Worm (Caenorhabditis elegans) whole organism, mixed stage, embryonic: ENCODE measurements around the gene C05E4.15.

Source experiments
- blmp-1 ChIP-seq: fragments of 150-350 bp; optimal IDR thresholded peaks from 2 replicates; lab custom pipeline; 2014; ENCODE audit warnings: missing biosample characterization, missing genetic modification characterization
- ces-1 ChIP-seq: fragments of 150-350 bp; optimal IDR thresholded peaks from 2 replicates; lab custom pipeline; 2014; ENCODE audit warnings: missing biosample characterization, missing genetic modification reagents, missing genetic modification characterization
- lin-13 ChIP-seq: fragments of 150-350 bp; optimal IDR thresholded peaks from 2 replicates; lab custom pipeline; 2014; ENCODE audit warnings: missing biosample characterization, missing genetic modification characterization
- lsy-2 ChIP-seq: fragments of 150-350 bp; optimal IDR thresholded peaks from 2 replicates; lab custom pipeline; 2014; ENCODE audit warnings: missing biosample characterization, missing genetic modification characterization
- nhr-12 ChIP-seq: fragments of 150-350 bp; optimal IDR thresholded peaks from 2 replicates; lab custom pipeline; 2014; ENCODE audit warnings: missing biosample characterization, missing genetic modification characterization
- snpc-4 ChIP-seq: fragments of 150-350 bp; optimal IDR thresholded peaks from 2 replicates; lab custom pipeline; 2014; ENCODE audit warnings: missing biosample characterization, missing genetic modification characterization
- unc-39 ChIP-seq: fragments of 150-350 bp; optimal IDR thresholded peaks from 2 replicates; lab custom pipeline; 2014; ENCODE audit warnings: missing biosample characterization, missing genetic modification characterization

DNA sequence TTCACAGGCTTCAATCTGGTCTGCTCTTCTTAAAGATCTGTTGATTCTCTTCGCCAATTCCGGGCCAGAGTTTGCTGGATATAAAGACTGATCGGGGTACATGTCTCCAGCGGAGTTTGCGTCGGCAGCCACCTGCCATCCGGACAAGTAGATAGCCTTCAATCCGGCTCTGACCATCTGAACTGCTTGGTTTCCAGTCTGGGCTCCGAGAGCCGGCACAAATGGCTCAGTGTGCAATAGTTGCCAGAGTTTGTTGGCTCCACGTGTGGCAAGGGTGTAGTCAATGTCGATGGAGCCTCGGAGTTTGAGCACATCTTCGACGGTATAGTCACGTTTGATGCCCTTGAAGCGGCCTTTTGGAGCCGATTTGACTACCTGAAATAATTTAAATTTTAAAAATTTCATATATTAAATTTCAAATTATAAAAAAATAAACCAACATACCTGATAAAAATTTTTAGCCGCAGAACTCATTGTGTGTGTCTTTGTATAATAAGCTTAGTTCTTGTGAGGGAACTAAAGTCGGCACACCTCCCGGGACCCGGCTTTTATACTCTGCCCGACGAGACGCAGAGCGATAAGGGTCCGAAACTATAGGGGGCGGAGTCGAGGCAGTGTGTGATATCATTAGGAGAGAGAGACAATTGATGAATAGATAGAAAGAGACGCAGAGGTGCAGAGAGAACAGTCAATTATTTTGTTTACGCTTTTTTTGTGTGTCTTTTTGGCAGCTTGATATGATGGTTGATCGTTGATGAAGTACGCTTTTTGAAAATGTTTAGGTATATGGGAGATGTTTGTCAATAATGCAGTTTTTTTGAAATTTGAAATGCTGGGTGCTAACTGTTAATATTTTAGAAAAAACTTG lies 33.4 kb downstream of the C05E4.15 start, which contains the start of the genes icl-1 and srh-2:
- TF ChIP-seq unc-39 (tag; lab: Kevin White, UChicago) (no peak), lsy-2 (tag; lab: Kevin White, UChicago) (no peak), lin-13 (tag; lab: Kevin White, UChicago) (no peak), snpc-4 (tag; lab: Kevin White, UChicago) (no peak), blmp-1 (tag; lab: Kevin White, UChicago) (no peak), ces-1 (no peak), nhr-12 (tag; lab: Kevin White, UChicago) (no peak)
